Fruit fly (Drosophila melanogaster): Measurements from ENCODE around the gene ppk22.

The ppk22 gene

dm6 chr3R:24812987-24813636, 46.5 kb downstream of the ppk22 start:
- no peak for TF ChIP-seq CG6854 (GFP tag; optimal IDR thresholded peaks at IDR 0.05)
- TF ChIP-seq CG6163 (GFP tag; IDR thresholded peaks at IDR 0.05): 0 out of 3 replicates have a peak, but pooled peaks have one; percentile 10
- no peak for TF ChIP-seq Smox (GFP tag; optimal IDR thresholded peaks at IDR 0.05)
- peak; percentile 55 for TF ChIP-seq fkh (GFP tag; optimal IDR thresholded peaks at IDR 0.05)
- TF ChIP-seq Eip78C (GFP tag): peak; percentile 49
- no peak for TF ChIP-seq CG9139 (GFP tag; optimal IDR thresholded peaks at IDR 0.05)
- TF ChIP-seq Gug (GFP tag; IDR thresholded peaks at IDR 0.05): no peak

- TF ChIP-seq Hr39 (GFP tag; optimal IDR thresholded peaks at IDR 0.05) (no peak), CG6276 (GFP tag; optimal IDR thresholded peaks at IDR 0.05) (no peak), salr (GFP tag; optimal IDR thresholded peaks at IDR 0.05) (no peak), Eip75B (GFP tag; optimal IDR thresholded peaks at IDR 0.05) (no peak), Sox102F (GFP tag; optimal IDR thresholded peaks at IDR 0.05) (no peak), eg (GFP tag; IDR thresholded peaks at IDR 0.05) (no peak), CG7368 (GFP tag; optimal IDR thresholded peaks at IDR 0.05) (no peak), acj6 (GFP tag; optimal IDR thresholded peaks at IDR 0.05) (no peak), topi (GFP tag; optimal IDR thresholded peaks at IDR 0.05) (no peak)
Measured at dm6 chr3R:24812394-24812793, 47.2 kb downstream of the ppk22 start.

dm6 chr3R:24810844-24811625, 48.6 kb downstream of the ppk22 start:
- TF ChIP-seq Hr38 (GFP tag; optimal IDR thresholded peaks at IDR 0.05): peak; percentile 30
- TF ChIP-seq CG1621 (tag; optimal IDR thresholded peaks at IDR 0.05): peak; percentile 92
- TF ChIP-seq CG11902 (GFP tag; optimal IDR thresholded peaks at IDR 0.05): peak; percentile 53
- TF ChIP-seq Gug (GFP tag; IDR thresholded peaks at IDR 0.05): peak; percentile 95
- peak; percentile 99 for TF ChIP-seq Ets96B (tag; optimal IDR thresholded peaks at IDR 0.05)
- peak; percentile 67 for TF ChIP-seq Lpt (GFP tag; optimal IDR thresholded peaks at IDR 0.05)
- TF ChIP-seq cyc (GFP tag; optimal IDR thresholded peaks at IDR 0.05): no peak
- peak; percentile 94 for TF ChIP-seq Sox14 (GFP tag; optimal IDR thresholded peaks at IDR 0.05)
- peak; percentile 87 for TF ChIP-seq CG16779 (tag; optimal IDR thresholded peaks at IDR 0.05)
- no peak for TF ChIP-seq CG6808 (GFP tag; optimal IDR thresholded peaks at IDR 0.05)
- no peak for TF ChIP-seq CG6854 (GFP tag; optimal IDR thresholded peaks at IDR 0.05)
- TF ChIP-seq CG10631 (GFP tag; optimal IDR thresholded peaks at IDR 0.05): peak; percentile 92
- peak; percentile 90 for TF ChIP-seq esn (GFP tag; optimal IDR thresholded peaks at IDR 0.05)
- peak; percentile 89 for TF ChIP-seq net (GFP tag; optimal IDR thresholded peaks at IDR 0.05)
- no peak for TF ChIP-seq Blimp-1 (GFP tag; optimal IDR thresholded peaks at IDR 0.05)
- TF ChIP-seq CG8119 (GFP tag; IDR thresholded peaks at IDR 0.05): peak; percentile 92
- TF ChIP-seq CG11762 (GFP tag; optimal IDR thresholded peaks at IDR 0.05; ENCODE audit: insufficient read depth): peak; percentile 84
- TF ChIP-seq Sox15 (GFP tag; optimal IDR thresholded peaks at IDR 0.05): peak; percentile 73
- peak; percentile 85 for TF ChIP-seq CG6276 (GFP tag; optimal IDR thresholded peaks at IDR 0.05)
- peak; percentile 97 for TF ChIP-seq Eip78C (GFP tag)
- TF ChIP-seq salr (GFP tag; optimal IDR thresholded peaks at IDR 0.05): peak in 1 of 2 experiments; percentile 91
- peak; percentile 87 for TF ChIP-seq lz (GFP tag; optimal IDR thresholded peaks at IDR 0.05)
- TF ChIP-seq CG7368 (GFP tag; optimal IDR thresholded peaks at IDR 0.05): peak; percentile 81
- peak in 1 of 2 experiments; percentile 67 for TF ChIP-seq ss (GFP tag; optimal IDR thresholded peaks at IDR 0.05)
- no peak for TF ChIP-seq Smox (GFP tag; optimal IDR thresholded peaks at IDR 0.05)
- peak; percentile 90 for TF ChIP-seq CG15336 (GFP tag; IDR thresholded peaks at IDR 0.05)
- no peak for TF ChIP-seq CG4318 (GFP tag; optimal IDR thresholded peaks at IDR 0.05)
- peak; percentile 80 for TF ChIP-seq fd59A (GFP tag; optimal IDR thresholded peaks at IDR 0.05)
- peak; percentile 81 for TF ChIP-seq spab (GFP tag; optimal IDR thresholded peaks at IDR 0.05)
- peak; percentile 82 for TF ChIP-seq CG34406 (GFP tag; optimal IDR thresholded peaks at IDR 0.05)
- peak; percentile 92 for TF ChIP-seq Eip75B (GFP tag; optimal IDR thresholded peaks at IDR 0.05)
- TF ChIP-seq OdsH (GFP tag; optimal IDR thresholded peaks at IDR 0.05): no peak
- peak; percentile 91 for TF ChIP-seq CG3919 (GFP tag; optimal IDR thresholded peaks at IDR 0.05)
- TF ChIP-seq CG8319 (GFP tag; optimal IDR thresholded peaks at IDR 0.05): peak; percentile 65
- peak; percentile 84 for TF ChIP-seq dac (GFP tag; optimal IDR thresholded peaks at IDR 0.05)
- peak; percentile 96 for TF ChIP-seq CG32006 (GFP tag; optimal IDR thresholded peaks at IDR 0.05)
- TF ChIP-seq Eip93F (GFP tag; optimal IDR thresholded peaks at IDR 0.05): no peak
